Fruit fly (Drosophila melanogaster): ENCODE measurements around the gene Vps60.
A peak's percentile ranks its signal among the peaks of the same experiment; 100 is the strongest.

Gene Vps60

dm6 chr3L:17579121-17579520 lies 42.3 kb downstream of the Vps60 start:
- no peak for TF ChIP-seq CG17801 (GFP tag; optimal IDR thresholded peaks at IDR 0.05; ENCODE audit: partially characterized antibody)

dm6 chr3L:17578413-17578812 lies 43.0 kb downstream of the Vps60 start:
- TF ChIP-seq CG17801 (GFP tag; optimal IDR thresholded peaks at IDR 0.05; ENCODE audit: partially characterized antibody), result no peak

- TF ChIP-seq CG17801 (GFP tag; optimal IDR thresholded peaks at IDR 0.05; ENCODE audit: partially characterized antibody), result no peak
Measured at dm6 chr3L:17577530-17578351, 43.7 kb downstream of the Vps60 start.

- no peak for TF ChIP-seq CG17801 (GFP tag; optimal IDR thresholded peaks at IDR 0.05; ENCODE audit: partially characterized antibody)
Measured at dm6 chr3L:17576886-17577271, 44.5 kb downstream of the Vps60 start.

dm6 chr3L:17576093-17576885 lies 45.1 kb downstream of the Vps60 start:
- peak; percentile 21 for TF ChIP-seq CG17801 (GFP tag; optimal IDR thresholded peaks at IDR 0.05; ENCODE audit: partially characterized antibody)

- peak; percentile 13 for TF ChIP-seq CG17801 (GFP tag; optimal IDR thresholded peaks at IDR 0.05; ENCODE audit: partially characterized antibody)
Measured at dm6 chr3L:17573823-17574222, 47.6 kb downstream of the Vps60 start.

dm6 chr3L:17572090-17572489 lies 49.3 kb downstream of the Vps60 start:
- no peak for TF ChIP-seq CG17801 (GFP tag; optimal IDR thresholded peaks at IDR 0.05; ENCODE audit: partially characterized antibody)

- no peak for TF ChIP-seq CG17801 (GFP tag; optimal IDR thresholded peaks at IDR 0.05; ENCODE audit: partially characterized antibody)
Measured at dm6 chr3L:17570547-17570873, 50.9 kb downstream of the Vps60 start.

Measured in ovary, adult (tissue).